Worm (Caenorhabditis elegans) whole organism, mixed stage, embryonic: ENCODE measurements around the gene K10D2.5.

Experiments used
- ceh-43 ChIP-seq: fragments of 200-800 bp; sonication (Bioruptor generic); optimal IDR thresholded peaks from 2 replicates; lab custom pipeline; 2018; ENCODE audit warnings: mild to moderate bottlenecking, missing genetic modification characterization, moderate library complexity, missing compliant biosample characterization
- flh-1 ChIP-seq: fragments of 200-800 bp; sonication (Bioruptor generic); optimal IDR thresholded peaks from 2 replicates; lab custom pipeline; 2018; ENCODE audit warnings: mild to moderate bottlenecking, missing genetic modification characterization, moderate library complexity, missing compliant biosample characterization
- hlh-1 ChIP-seq: fragments of 150-350 bp; optimal IDR thresholded peaks from 2 replicates; lab custom pipeline; 2014; ENCODE audit warnings: missing biosample characterization, missing genetic modification reagents, missing genetic modification characterization
- lin-13 ChIP-seq: fragments of 150-350 bp; optimal IDR thresholded peaks from 2 replicates; lab custom pipeline; 2014; ENCODE audit warnings: missing biosample characterization, missing genetic modification characterization
- mep-1 ChIP-seq: fragments of 150-350 bp; optimal IDR thresholded peaks from 2 replicates; lab custom pipeline; 2017; ENCODE audit warnings: missing biosample characterization, missing genetic modification reagents, missing genetic modification characterization, inconsistent platforms
- nhr-12 ChIP-seq: fragments of 150-350 bp; optimal IDR thresholded peaks from 2 replicates; lab custom pipeline; 2014; ENCODE audit warnings: missing biosample characterization, missing genetic modification characterization
- nhr-28 ChIP-seq: fragments of 150-350 bp; optimal IDR thresholded peaks from 2 replicates; lab custom pipeline; 2014; ENCODE audit warnings: missing biosample characterization, missing genetic modification characterization
- nhr-76 ChIP-seq: sonication (generic microtip); optimal IDR thresholded peaks from 2 replicates; lab custom pipeline; 2017; ENCODE audit warnings: missing biosample characterization, missing genetic modification characterization
- snpc-4 ChIP-seq: fragments of 150-350 bp; optimal IDR thresholded peaks from 2 replicates; lab custom pipeline; 2014; ENCODE audit warnings: missing biosample characterization, missing genetic modification characterization
- tbx-8 ChIP-seq: fragments of 200-800 bp; sonication (Bioruptor generic); optimal IDR thresholded peaks from 2 replicates; lab custom pipeline; 2018; ENCODE audit warnings: mild to moderate bottlenecking, missing genetic modification characterization, moderate library complexity, missing compliant biosample characterization
- unc-62 ChIP-seq: fragments of 150-350 bp; optimal IDR thresholded peaks from 2 replicates; lab custom pipeline; 2014; ENCODE audit warnings: missing biosample characterization, missing genetic modification reagents, missing genetic modification characterization
- ztf-11 ChIP-seq: fragments of 150-350 bp; optimal IDR thresholded peaks from 2 replicates; lab custom pipeline; 2014; ENCODE audit warnings: missing biosample characterization, missing genetic modification characterization

ce11 chrIII:5180588-5180987, 8.1 kb downstream of the K10D2.5 start:
- TF ChIP-seq lin-13 (no peak), mep-1 (no peak), snpc-4 (no peak), nhr-12 (tag; lab: Kevin White, UChicago) (no peak), nhr-76 (tag; lab: Kevin White, UChicago) (no peak), tbx-8 (no peak), unc-62 (GFP tag; lab: Kevin White, UChicago) (no peak), ztf-11 (no peak), hlh-1 (tag; lab: Kevin White, UChicago) (no peak), flh-1 (GFP tag; lab: Kevin White, UChicago) (no peak), ceh-43 (GFP tag; lab: Kevin White, UChicago) (no peak), nhr-28 (tag; lab: Kevin White, UChicago) (no peak)
